Worm (Caenorhabditis elegans): ENCODE data around the gene secs-1.

DNA sequence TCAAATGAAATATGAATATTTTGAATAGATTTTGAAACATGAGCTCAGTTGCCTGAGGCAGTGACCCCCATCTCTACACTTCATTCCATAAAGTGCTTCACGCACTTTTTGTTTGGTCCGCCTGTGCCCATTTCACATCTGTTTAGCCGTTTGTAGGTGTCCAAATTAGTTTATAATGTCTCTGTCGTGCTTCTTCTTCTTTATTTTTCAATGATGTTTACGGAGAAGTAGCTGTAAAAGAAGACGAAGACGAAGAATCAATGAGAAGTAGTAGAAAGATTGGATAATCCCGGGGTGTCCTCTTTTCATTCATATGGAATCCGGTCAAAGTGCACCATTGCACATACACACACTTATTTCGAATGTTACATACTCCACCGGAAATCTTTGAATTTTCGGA lies 35.1 kb upstream of the secs-1 start:
- TF ChIP-seq T22C8.4 (GFP tag; IDR thresholded peaks at IDR 0.05) (no peak), cog-1 (tag; optimal IDR thresholded peaks at IDR 0.05) (no peak), ztf-29 (GFP tag; IDR thresholded peaks at IDR 0.05) (no peak), tab-1 (GFP tag; IDR thresholded peaks at IDR 0.05) (no peak), flt-1 (GFP tag; IDR thresholded peaks at IDR 0.05) (no peak)

Data from whole organism, midembryonic.